Worm (Caenorhabditis elegans) whole organism, mixed stage, embryonic: ENCODE measurements around the gene cpt-2.

Source experiments
- ceh-39 ChIP-seq: fragments of 150-350 bp; optimal IDR thresholded peaks from 2 replicates; lab custom pipeline; 2014; ENCODE audit warnings: missing biosample characterization, missing genetic modification characterization
- elt-3 ChIP-seq: fragments of 150-350 bp; optimal IDR thresholded peaks from 2 replicates; lab custom pipeline; 2014; ENCODE audit warnings: missing biosample characterization, missing genetic modification characterization
- lin-13 ChIP-seq: fragments of 150-350 bp; optimal IDR thresholded peaks from 2 replicates; lab custom pipeline; 2014; ENCODE audit warnings: missing biosample characterization, missing genetic modification characterization
- lin-32 ChIP-seq: fragments of 200-800 bp; sonication (Bioruptor generic); optimal IDR thresholded peaks from 2 replicates; lab custom pipeline; 2018; ENCODE audit warnings: mild to moderate bottlenecking, missing genetic modification characterization, missing compliant biosample characterization
- nhr-76 ChIP-seq: sonication (generic microtip); optimal IDR thresholded peaks from 2 replicates; lab custom pipeline; 2017; ENCODE audit warnings: missing biosample characterization, missing genetic modification characterization

ce11 chrIV:11160707-11161106, 18.7 kb upstream of the cpt-2 start, which contains the start of gene C08F8.15:
- TF ChIP-seq lin-32 (GFP tag; lab: Kevin White, UChicago) (no peak), elt-3 (no peak), nhr-76 (no peak), ceh-39 (no peak), lin-13 (no peak)
